Fruit fly (Drosophila melanogaster): ENCODE data around the gene zen.

dm6 chr3R:6776797-6777196, 22.8 kb upstream of the zen start:
- TF ChIP-seq lola (GFP tag; optimal IDR thresholded peaks at IDR 0.05) (no peak), CrebA (GFP tag; optimal IDR thresholded peaks at IDR 0.05; ENCODE audit: borderline replicate concordance) (no peak), Hr78 (GFP tag; optimal IDR thresholded peaks at IDR 0.05) (no peak), Hr83 (GFP tag; optimal IDR thresholded peaks at IDR 0.05; ENCODE audit: poor library complexity, severe bottlenecking) (no peak), Dfd (GFP tag; optimal IDR thresholded peaks at IDR 0.05) (no peak), pan (optimal IDR thresholded peaks at IDR 0.05) (no peak)
